Fruit fly (Drosophila melanogaster): Measurements from ENCODE around the gene CG4949.

DNA sequence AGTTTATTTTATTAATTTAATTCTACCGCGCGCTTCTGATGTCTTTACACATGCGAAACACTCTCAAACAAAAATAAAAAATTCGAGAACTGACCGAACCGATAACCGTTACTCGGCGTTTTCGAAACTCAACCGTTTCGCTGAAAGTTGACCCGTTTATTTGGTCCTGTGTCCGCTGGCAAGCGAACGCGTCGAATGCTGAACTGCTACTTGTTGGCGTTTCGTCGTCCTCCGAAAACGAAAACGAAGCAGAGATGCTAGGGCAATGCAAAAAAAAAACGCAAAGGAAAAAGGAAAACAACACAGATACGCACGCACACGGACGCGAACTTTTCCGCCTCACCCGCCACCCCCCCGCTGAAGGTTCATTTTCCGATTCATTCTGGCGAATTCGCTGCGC is 12.0 kb upstream of the CG4949 start, which contains the start of gene CG45002:
- TF ChIP-seq cnc (optimal IDR thresholded peaks at IDR 0.05) (no peak), kay (GFP tag; ENCODE audit: borderline replicate concordance) (no peak), CG5204 (GFP tag; optimal IDR thresholded peaks at IDR 0.05) (no peak), CG12768 (GFP tag; optimal IDR thresholded peaks at IDR 0.05) (no peak), Clk (GFP tag; optimal IDR thresholded peaks at IDR 0.05) (no peak), CG7101 (tag; optimal IDR thresholded peaks at IDR 0.05) (no peak), CG7045 (GFP tag; optimal IDR thresholded peaks at IDR 0.05) (no peak), Mnt (GFP tag; optimal IDR thresholded peaks at IDR 0.05) (no peak)

Measured in whole organism, adult.